Worm (Caenorhabditis elegans) whole organism, young adult: ENCODE data around the gene gtf-2E1.
A peak's percentile ranks its signal among the peaks of the same experiment; 100 is the strongest.

Experiments
- B0336.3 ChIP-seq: fragments of 200-800 bp; sonication (Bioruptor generic); IDR thresholded peaks from 2 replicates; pipeline ENCODE4 v1.3.6; 2022; ENCODE audit warnings: missing genetic modification characterization, missing compliant biosample characterization
- C17E4.6 ChIP-seq: fragments of 200-800 bp; sonication (Bioruptor generic); IDR thresholded peaks from 2 replicates; pipeline ENCODE4 v1.3.6; 2022; ENCODE audit warnings: missing genetic modification reagents, missing genetic modification characterization, missing compliant biosample characterization
- F10E7.11 ChIP-seq: sonication (generic microtip); optimal IDR thresholded peaks from 2 replicates; lab custom pipeline; 2017; ENCODE audit warnings: mild to moderate bottlenecking, missing genetic modification characterization, moderate library complexity, missing compliant biosample characterization
- F37B4.10 ChIP-seq: fragments of 200-800 bp; sonication (Bioruptor generic); IDR thresholded peaks from 2 replicates; pipeline ENCODE4 v1.3.6; 2022; ENCODE audit warnings: missing genetic modification characterization, missing compliant biosample characterization
- F39B2.1 ChIP-seq: fragments of 200-800 bp; sonication (Bioruptor generic); IDR thresholded peaks from 2 replicates; pipeline ENCODE4 v1.3.6; 2022; ENCODE audit warnings: missing genetic modification reagents, missing genetic modification characterization, missing compliant biosample characterization
- F57A8.1 ChIP-seq: fragments of 200-800 bp; sonication (Bioruptor generic); optimal IDR thresholded peaks from 2 replicates; lab custom pipeline; 2018; ENCODE audit warnings: mild to moderate bottlenecking, missing genetic modification characterization, moderate library complexity, missing compliant biosample characterization
- F57C9.4 ChIP-seq: sonication (generic microtip); optimal IDR thresholded peaks from 2 replicates; lab custom pipeline; 2017; ENCODE audit warnings: mild to moderate bottlenecking, missing genetic modification characterization, missing compliant biosample characterization
- K12H6.12 ChIP-seq: fragments of 200-800 bp; sonication (Bioruptor generic); optimal IDR thresholded peaks from 2 replicates; lab custom pipeline; 2018; ENCODE audit warnings: mild to moderate bottlenecking, missing genetic modification characterization, missing compliant biosample characterization
- T07F8.4 ChIP-seq: sonication (generic microtip); optimal IDR thresholded peaks from 2 replicates; lab custom pipeline; 2016; ENCODE audit warnings: mild to moderate bottlenecking, missing genetic modification characterization, moderate library complexity, missing compliant biosample characterization
- Y53G8AR.9 ChIP-seq: fragments of 200-800 bp; sonication (Bioruptor generic); conservative IDR thresholded peaks from 2 replicates; pipeline ENCODE4 v1.3.6; 2022; ENCODE audit warnings: missing genetic modification reagents, missing genetic modification characterization, missing compliant biosample characterization
- Y79H2A.3 ChIP-seq: fragments of 200-800 bp; sonication (Bioruptor generic); conservative IDR thresholded peaks from 2 replicates; pipeline ENCODE4 v1.3.6; 2022; ENCODE audit warnings: missing genetic modification reagents, missing genetic modification characterization, missing compliant biosample characterization
- Y95B8A.8 ChIP-seq: fragments of 200-800 bp; sonication (Bioruptor generic); IDR thresholded peaks from 2 replicates; pipeline ENCODE4 v1.3.6; 2022; ENCODE audit warnings: missing genetic modification reagents, missing genetic modification characterization, missing compliant biosample characterization
- ama-1 ChIP-seq, 3 experiments: fragments of 150-350 bp in 1 of 3; sonication (generic microtip) in 2 of 3; optimal IDR thresholded peaks; 2 replicates each; lab custom pipeline; 2014 to 2018; ENCODE audit warnings: missing biosample characterization in 2 of 3, missing genetic modification characterization in 2 of 3, missing genetic modification reagents in 2 of 3
- aptf-3 ChIP-seq: fragments of 200-800 bp; sonication (Bioruptor generic); IDR thresholded peaks from 2 replicates; pipeline ENCODE4 v1.3.6; 2022; ENCODE audit warnings: missing genetic modification characterization, missing compliant biosample characterization
- athp-1 ChIP-seq: sonication (generic microtip); optimal IDR thresholded peaks from 2 replicates; lab custom pipeline; 2017; ENCODE audit warnings: mild to moderate bottlenecking, missing genetic modification characterization, missing compliant biosample characterization
- attf-5 ChIP-seq: fragments of 200-800 bp; sonication (Bioruptor generic); optimal IDR thresholded peaks from 2 replicates; lab custom pipeline; 2018; ENCODE audit warnings: mild to moderate bottlenecking, missing genetic modification characterization, missing compliant biosample characterization
- ceh-100 ChIP-seq: fragments of 200-800 bp; sonication (Bioruptor generic); IDR thresholded peaks from 2 replicates; pipeline ENCODE4 v1.3.6; 2022; ENCODE audit warnings: missing genetic modification reagents, missing genetic modification characterization, missing compliant biosample characterization
- ceh-27 ChIP-seq: fragments of 200-800 bp; sonication (Bioruptor generic); optimal IDR thresholded peaks from 2 replicates; lab custom pipeline; 2018; ENCODE audit warnings: mild to moderate bottlenecking, missing genetic modification characterization, moderate library complexity, missing compliant biosample characterization
- ceh-40 ChIP-seq: fragments of 200-800 bp; sonication (Bioruptor generic); IDR thresholded peaks from 2 replicates; pipeline ENCODE4 v1.3.6; 2022; ENCODE audit warnings: missing genetic modification characterization, missing compliant biosample characterization
- ceh-58 ChIP-seq: fragments of 200-800 bp; sonication (Bioruptor generic); IDR thresholded peaks from 2 replicates; pipeline ENCODE4 v1.3.6; 2022; ENCODE audit warnings: missing genetic modification characterization, missing compliant biosample characterization
- dox-1 ChIP-seq: fragments of 200-800 bp; sonication (Bioruptor generic); IDR thresholded peaks from 2 replicates; pipeline ENCODE4 v1.3.6; 2022; ENCODE audit warnings: missing genetic modification reagents, missing genetic modification characterization, missing compliant biosample characterization
- dpl-1 ChIP-seq: fragments of 150-350 bp; optimal IDR thresholded peaks from 2 replicates; lab custom pipeline; 2014; ENCODE audit warnings: missing biosample characterization, missing genetic modification reagents, missing genetic modification characterization
- egrh-3 ChIP-seq: fragments of 200-800 bp; sonication (Bioruptor generic); IDR thresholded peaks from 2 replicates; pipeline ENCODE4 v1.3.6; 2022; ENCODE audit warnings: missing genetic modification reagents, missing genetic modification characterization, missing compliant biosample characterization
- ekl-4 ChIP-seq: fragments of 200-800 bp; sonication (Bioruptor generic); IDR thresholded peaks from 2 replicates; pipeline ENCODE4 v1.3.6; 2022; ENCODE audit warnings: missing genetic modification reagents, missing genetic modification characterization, missing compliant biosample characterization
- hlh-12 ChIP-seq: sonication (generic microtip); optimal IDR thresholded peaks from 2 replicates; lab custom pipeline; 2016; ENCODE audit warnings: missing genetic modification characterization, missing compliant biosample characterization
- lin-35 ChIP-seq, 3 experiments: fragments of 150-350 bp in 2 of 3; sonication (generic microtip) in 1 of 3; optimal IDR thresholded peaks; 2 replicates each; lab custom pipeline; 2014 to 2018; ENCODE audit warnings: missing biosample characterization in 3 of 3, missing genetic modification characterization in 3 of 3, missing genetic modification reagents in 3 of 3
- lin-40 ChIP-seq: sonication (generic microtip); optimal IDR thresholded peaks from 2 replicates; lab custom pipeline; 2016; ENCODE audit warnings: missing genetic modification characterization, mild to moderate bottlenecking, missing compliant biosample characterization, missing genotype, missing genetic modification reagents
- lsl-1 ChIP-seq: fragments of 200-800 bp; sonication (Bioruptor generic); optimal IDR thresholded peaks from 2 replicates; lab custom pipeline; 2018; ENCODE audit warnings: mild to moderate bottlenecking, missing genetic modification characterization, moderate library complexity, missing compliant biosample characterization
- madf-3 ChIP-seq: fragments of 200-800 bp; sonication (Bioruptor generic); IDR thresholded peaks from 2 replicates; pipeline ENCODE4 v1.3.6; 2022; ENCODE audit warnings: missing genetic modification reagents, missing genetic modification characterization, missing compliant biosample characterization
- mcd-1 ChIP-seq: fragments of 200-800 bp; sonication (Bioruptor generic); IDR thresholded peaks from 2 replicates; pipeline ENCODE4 v1.3.6; 2022; ENCODE audit warnings: missing genetic modification reagents, missing genetic modification characterization, missing compliant biosample characterization
- nfya-2 ChIP-seq: fragments of 200-800 bp; sonication (Bioruptor generic); IDR thresholded peaks from 2 replicates; pipeline ENCODE4 v1.3.6; 2022; ENCODE audit warnings: missing genetic modification reagents, missing genetic modification characterization, missing compliant biosample characterization
- nfyb-1 ChIP-seq: fragments of 200-800 bp; sonication (Bioruptor generic); IDR thresholded peaks from 2 replicates; pipeline ENCODE4 v1.3.6; 2022; ENCODE audit warnings: missing genetic modification reagents, missing genetic modification characterization, missing compliant biosample characterization
- nhr-27 ChIP-seq: fragments of 200-800 bp; sonication (Bioruptor generic); optimal IDR thresholded peaks from 2 replicates; lab custom pipeline; 2018; ENCODE audit warnings: mild to moderate bottlenecking, missing genetic modification characterization, moderate library complexity, missing compliant biosample characterization
- nhr-80 ChIP-seq: sonication (generic microtip); optimal IDR thresholded peaks from 2 replicates; lab custom pipeline; 2016; ENCODE audit warnings: missing genetic modification characterization, missing compliant biosample characterization
- rpc-1 ChIP-seq, 2 experiments: fragments of 150-350 bp in 1 of 2; sonication (generic microtip) in 1 of 2; optimal IDR thresholded peaks; 2 replicates each; lab custom pipeline; 2014 to 2018; ENCODE audit warnings: missing biosample characterization in 1 of 2, missing genetic modification characterization in 1 of 2, missing genetic modification reagents in 1 of 2, missing genotype in 1 of 2
- snpc-1.1 ChIP-seq: sonication (generic microtip); optimal IDR thresholded peaks from 2 replicates; lab custom pipeline; 2017; ENCODE audit warnings: missing genetic modification characterization, mild to moderate bottlenecking, missing compliant biosample characterization, antibody characterized with exemption, moderate library complexity, missing genotype, missing genetic modification reagents; ENCODE audit not compliant: insufficient read depth
- sptf-2 ChIP-seq: fragments of 200-800 bp; sonication (Bioruptor generic); optimal IDR thresholded peaks from 2 replicates; lab custom pipeline; 2018; ENCODE audit warnings: mild to moderate bottlenecking, missing genetic modification characterization, missing compliant biosample characterization
- tbp1 ChIP-seq: fragments of 200-800 bp; sonication (Bioruptor generic); optimal IDR thresholded peaks from 2 replicates; lab custom pipeline; 2018; ENCODE audit warnings: mild to moderate bottlenecking, missing genetic modification characterization, missing compliant biosample characterization
- ztf-25 ChIP-seq: fragments of 200-800 bp; sonication (Bioruptor generic); IDR thresholded peaks from 2 replicates; pipeline ENCODE4 v1.3.6; 2022; ENCODE audit warnings: missing genetic modification reagents, missing genetic modification characterization, missing compliant biosample characterization
- ztf-6 ChIP-seq: fragments of 200-800 bp; sonication (Bioruptor generic); IDR thresholded peaks from 2 replicates; pipeline ENCODE4 v1.3.6; 2022; ENCODE audit warnings: missing genetic modification reagents, missing genetic modification characterization, missing compliant biosample characterization

Gene gtf-2E1

DNA sequence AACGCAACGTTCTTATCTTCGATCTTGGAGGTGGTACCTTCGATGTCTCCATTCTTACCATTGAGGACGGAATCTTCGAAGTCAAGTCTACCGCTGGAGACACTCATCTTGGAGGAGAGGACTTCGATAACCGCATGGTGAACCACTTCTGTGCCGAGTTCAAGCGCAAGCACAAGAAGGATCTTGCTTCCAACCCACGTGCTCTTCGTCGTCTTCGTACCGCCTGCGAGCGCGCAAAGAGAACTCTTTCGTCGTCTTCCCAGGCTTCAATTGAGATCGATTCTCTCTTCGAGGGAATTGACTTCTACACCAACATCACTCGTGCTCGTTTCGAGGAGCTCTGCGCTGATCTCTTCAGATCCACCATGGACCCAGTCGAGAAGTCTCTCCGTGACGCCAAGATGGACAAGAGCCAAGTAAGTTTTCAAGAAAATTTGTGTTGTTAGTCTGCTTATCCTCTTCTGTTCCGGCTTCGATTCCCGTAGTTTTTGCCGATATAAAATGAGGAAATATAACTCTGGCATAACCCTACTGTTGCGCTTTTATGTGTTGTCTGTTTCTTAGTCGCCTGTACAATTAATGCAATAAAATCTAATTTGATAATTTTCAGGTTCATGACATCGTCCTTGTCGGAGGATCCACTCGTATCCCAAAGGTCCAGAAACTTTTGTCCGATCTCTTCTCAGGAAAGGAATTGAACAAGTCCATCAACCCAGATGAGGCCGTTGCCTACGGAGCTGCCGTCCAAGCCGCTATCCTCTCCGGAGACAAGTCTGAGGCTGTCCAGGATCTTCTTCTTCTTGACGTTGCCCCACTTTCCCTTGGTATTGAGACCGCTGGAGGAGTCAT lies 24.7 kb downstream of the gtf-2E1 start (continued):
- TF ChIP-seq ceh-58 (peak; percentile 71), snpc-1.1 (tag; lab: Kevin White, UChicago) (no peak), nhr-80 (no peak), Y53G8AR.9 (GFP tag; lab: Robert Waterston, UW) (peak; percentile 70), attf-5 (GFP tag; lab: Kevin White, UChicago) (peak; percentile 24)

ce11 chrIV:17280441-17280939 lies 25.4 kb downstream of the gtf-2E1 start:
- TF ChIP-seq Y53G8AR.9 (GFP tag; lab: Robert Waterston, UW) (no peak), ceh-27 (GFP tag; lab: Kevin White, UChicago) (no peak), dox-1 (GFP tag; lab: Robert Waterston, UW) (peak; percentile 2; the same call in 1 of the 2 replicates), ceh-100 (GFP tag; lab: Robert Waterston, UW) (no peak), F57A8.1 (peak; percentile 10), ceh-40 (GFP tag; lab: Robert Waterston, UW) (no peak), athp-1 (tag; lab: Kevin White, UChicago) (no peak), F39B2.1 (GFP tag; lab: Robert Waterston, UW) (no peak), nfyb-1 (GFP tag; lab: Robert Waterston, UW) (peak; percentile 2; the same call in 1 of the 2 replicates), ama-1 (optimal IDR thresholded peaks at IDR 0.05; lab: Kevin White, UChicago) (peak; percentile 81), ama-1 (GFP tag; optimal IDR thresholded peaks at IDR 0.05; lab: Kevin White, UChicago) (no peak), Y79H2A.3 (GFP tag; lab: Robert Waterston, UW) (no peak), tbp1 (no peak), T07F8.4 (tag; lab: Kevin White, UChicago) (no peak), madf-3 (peak; percentile 2; the same call in 1 of the 2 replicates), aptf-3 (GFP tag; lab: Robert Waterston, UW) (0 out of 2 replicates have a peak, but pooled peaks have one; percentile 1), mcd-1 (GFP tag; lab: Robert Waterston, UW) (0 out of 2 replicates have a peak, but pooled peaks have one; percentile 3), ekl-4 (GFP tag; lab: Robert Waterston, UW) (0 out of 2 replicates have a peak, but pooled peaks have one; percentile 6), hlh-12 (no peak), B0336.3 (GFP tag; lab: Robert Waterston, UW) (no peak), dpl-1 (no peak), rpc-1 (optimal IDR thresholded peaks at IDR 0.05; lab: Kevin White, UChicago) (no peak), rpc-1 (tag; optimal IDR thresholded peaks at IDR 0.05; lab: Kevin White, UChicago) (no peak), C17E4.6 (GFP tag; lab: Robert Waterston, UW) (no peak), lsl-1 (GFP tag; lab: Kevin White, UChicago) (no peak)

DNA sequence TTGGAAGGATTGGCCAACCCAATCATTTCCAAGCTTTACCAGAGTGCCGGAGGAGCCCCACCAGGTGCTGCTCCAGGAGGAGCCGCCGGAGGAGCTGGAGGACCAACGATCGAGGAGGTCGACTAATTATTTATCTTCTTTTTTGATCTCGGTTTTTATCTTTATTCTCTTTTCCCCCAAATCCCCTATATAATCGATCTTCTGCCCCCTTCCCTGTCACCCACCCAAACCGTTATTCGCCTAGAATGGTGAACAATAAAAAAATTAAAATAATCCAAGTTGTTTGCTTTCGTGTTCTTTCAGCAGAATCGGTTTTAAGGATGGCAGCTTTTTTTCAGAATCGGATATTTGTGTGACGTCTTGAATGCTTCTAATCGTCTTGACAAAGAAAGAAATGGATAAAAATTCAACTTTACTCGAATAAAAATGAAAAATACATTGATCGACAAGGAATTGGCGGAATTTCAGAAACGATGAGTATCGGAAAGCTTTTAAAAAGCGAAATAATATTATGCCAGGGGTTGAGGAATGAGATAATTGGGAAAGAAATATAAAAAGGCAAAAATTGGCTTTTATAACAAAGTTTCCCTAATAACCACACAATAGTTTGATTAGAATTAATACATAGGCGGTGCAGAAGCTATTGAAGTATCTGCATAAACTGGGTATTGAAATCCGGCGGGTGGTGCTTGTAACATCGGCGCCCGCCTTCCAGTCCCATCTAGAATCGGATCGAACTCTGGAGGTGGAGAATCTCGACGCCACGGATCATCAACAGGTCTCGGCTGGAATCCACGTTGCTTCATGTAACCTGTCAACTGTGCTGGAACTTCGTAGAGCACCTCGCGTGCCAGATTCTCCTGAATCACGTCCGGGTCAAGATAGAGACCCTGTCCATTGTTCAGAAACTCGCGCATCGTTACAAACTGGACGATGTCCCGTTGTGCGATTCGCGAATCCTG lies 26.2 kb downstream of the gtf-2E1 start:
- peak; percentile 73 for TF ChIP-seq nhr-27 (tag; lab: Kevin White, UChicago)
- 0 out of 2 replicates have a peak, but pooled peaks have one; percentile 64 for TF ChIP-seq nfya-2
- 0 out of 2 replicates have a peak, but pooled peaks have one; percentile 78 for TF ChIP-seq Y95B8A.8 (GFP tag; lab: Robert Waterston, UW)
- TF ChIP-seq ceh-100 (GFP tag; lab: Robert Waterston, UW): peak; percentile 79; the same call in 1 of the 2 replicates
- TF ChIP-seq lin-35 (GFP tag; optimal IDR thresholded peaks at IDR 0.05; lab: Kevin White, UChicago): peak in 2 of 3 experiments; percentile 69 to 70
- TF ChIP-seq mcd-1 (GFP tag; lab: Robert Waterston, UW): peak; percentile 63
- no peak for TF ChIP-seq F37B4.10
- TF ChIP-seq F10E7.11 (tag; lab: Kevin White, UChicago): peak; percentile 67
- no peak for TF ChIP-seq sptf-2 (GFP tag; lab: Kevin White, UChicago)
- peak; percentile 88 for TF ChIP-seq egrh-3
- peak; percentile 87 for TF ChIP-seq F39B2.1 (GFP tag; lab: Robert Waterston, UW)
- TF ChIP-seq madf-3: peak; percentile 92; the same call in 1 of the 2 replicates
- peak; percentile 27; the same call in 1 of the 2 replicates for TF ChIP-seq ztf-6 (GFP tag; lab: Robert Waterston, UW)
- peak; percentile 82 for TF ChIP-seq lin-40
- TF ChIP-seq dox-1 (GFP tag; lab: Robert Waterston, UW): peak; percentile 82
- no peak for TF ChIP-seq ztf-25 (GFP tag; lab: Robert Waterston, UW)
- peak; percentile 65 for TF ChIP-seq F57C9.4 (tag; lab: Kevin White, UChicago)
- TF ChIP-seq tbp1: peak; percentile 76
- TF ChIP-seq K12H6.12 (tag; lab: Kevin White, UChicago): peak; percentile 75
